Worm (Caenorhabditis elegans): ENCODE measurements around the gene nemp-1.
A peak's percentile ranks its signal among the peaks of the same experiment; 100 is the strongest.

nemp-1 gene

DNA sequence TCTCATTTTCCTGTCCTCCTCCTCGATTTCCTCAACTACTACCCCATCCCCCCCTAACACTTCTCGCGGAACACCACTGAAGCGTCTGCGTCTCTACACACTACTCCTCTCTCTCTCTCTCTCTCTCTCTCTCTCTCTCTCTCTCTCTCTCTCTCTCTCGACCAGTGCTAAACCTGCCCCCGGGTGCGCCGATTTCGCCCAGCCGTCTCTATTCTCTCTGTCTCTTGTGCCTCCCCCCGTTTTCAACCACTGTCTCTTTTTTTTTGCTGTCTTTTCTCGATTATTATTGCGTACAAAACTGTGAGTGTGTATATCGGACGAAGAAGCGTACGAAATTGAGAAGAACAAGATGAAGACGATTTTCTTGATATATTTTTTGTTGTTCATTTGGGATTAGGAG lies 39.1 kb upstream of the nemp-1 start (continued):
- TF ChIP-seq madf-6 (GFP tag; IDR thresholded peaks at IDR 0.05), result 0 out of 2 replicates have a peak, but pooled peaks have one; percentile 28
- TF ChIP-seq repo-1 (tag; optimal IDR thresholded peaks at IDR 0.05), result peak; percentile 9
- TF ChIP-seq K12H6.12 (tag; optimal IDR thresholded peaks at IDR 0.05), result peak; percentile 54
- no peak for TF ChIP-seq mxl-1 (tag; optimal IDR thresholded peaks at IDR 0.05)
- no peak for TF ChIP-seq ceh-91 (GFP tag; IDR thresholded peaks at IDR 0.05)
- TF ChIP-seq ztf-28 (GFP tag; IDR thresholded peaks at IDR 0.05), result no peak
- TF ChIP-seq ceh-79 (tag; optimal IDR thresholded peaks at IDR 0.05), result no peak
- no peak for TF ChIP-seq F52B5.7 (tag; optimal IDR thresholded peaks at IDR 0.05)
- peak; percentile 36 for TF ChIP-seq ztf-26 (tag; optimal IDR thresholded peaks at IDR 0.05)
- TF ChIP-seq madf-8 (GFP tag; conservative IDR thresholded peaks at IDR 0.05), result no peak
- no peak for TF ChIP-seq unc-130 (GFP tag; optimal IDR thresholded peaks at IDR 0.05)
- TF ChIP-seq nfyb-1 (GFP tag; IDR thresholded peaks at IDR 0.05), result peak; percentile 76
- no peak for TF ChIP-seq bed-1 (GFP tag; IDR thresholded peaks at IDR 0.05)
- 0 out of 2 replicates have a peak, but pooled peaks have one; percentile 23 for TF ChIP-seq C06A6.2 (GFP tag; conservative IDR thresholded peaks at IDR 0.05)

DNA sequence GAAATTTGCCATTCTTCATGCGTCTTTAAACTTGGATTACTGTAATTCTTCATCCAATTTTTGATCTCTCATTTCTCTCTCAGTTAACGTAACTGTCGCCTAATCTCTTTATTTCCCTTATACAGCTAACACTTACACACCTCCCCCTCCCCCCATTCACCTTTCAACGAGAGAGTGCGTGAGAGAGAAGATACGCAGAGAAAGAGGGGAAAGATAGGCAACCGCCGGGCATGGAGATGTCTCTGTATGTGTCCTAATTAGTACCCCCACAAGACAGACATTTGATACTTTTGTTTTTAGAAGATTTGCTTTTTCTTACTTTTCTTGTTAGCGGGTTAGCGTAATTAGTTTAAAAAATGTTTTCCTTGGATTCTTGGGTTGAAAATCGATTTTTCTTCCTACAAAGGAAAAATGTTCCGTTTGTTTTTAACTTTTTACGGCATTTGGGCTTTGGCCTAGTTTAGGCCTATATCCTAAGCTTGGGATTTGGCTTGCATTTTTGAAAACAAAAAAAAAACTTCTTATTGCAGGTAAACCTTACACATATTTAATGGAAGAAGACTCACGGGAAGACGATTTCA lies 37.7 kb upstream of the nemp-1 start, which contains the start of gene affl-2:
affl-2 (plus strand) TSS at position 531 of the 581 bp plus-strand sequence.
- TF ChIP-seq K11D2.4 (GFP tag; IDR thresholded peaks at IDR 0.05), result 0 out of 2 replicates have a peak, but pooled peaks have one; percentile 14
- TF ChIP-seq hmg-1.2 (GFP tag; IDR thresholded peaks at IDR 0.05), result peak; percentile 40; the same call in 1 of the 2 replicates
- no peak for TF ChIP-seq B0019.2 (GFP tag; conservative IDR thresholded peaks at IDR 0.05)

DNA sequence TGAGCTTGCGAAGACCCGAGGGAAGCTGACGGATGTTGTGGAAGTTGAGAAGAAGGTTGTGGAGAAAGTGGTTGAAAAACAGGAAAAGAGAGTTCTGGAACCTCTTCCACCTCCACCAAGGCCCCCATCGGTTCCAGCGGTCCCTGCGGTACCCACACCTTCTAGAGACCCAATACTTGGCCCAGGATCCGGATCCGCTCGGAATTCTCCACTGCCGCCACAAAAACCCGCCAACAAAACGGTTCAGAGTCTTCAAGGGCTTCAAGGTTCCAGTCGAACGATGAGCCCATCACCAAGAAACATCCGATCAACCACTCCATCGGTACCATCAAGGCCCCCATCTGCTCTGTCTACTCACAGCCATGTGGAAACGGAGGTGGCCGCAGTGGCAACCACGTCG lies 35.1 kb upstream of the nemp-1 start:
- TF ChIP-seq ztf-28 (GFP tag; IDR thresholded peaks at IDR 0.05), result no peak
- TF ChIP-seq Y95B8A.8 (GFP tag; IDR thresholded peaks at IDR 0.05), result no peak
- peak; percentile 70 for TF ChIP-seq zfh-2 (GFP tag; conservative IDR thresholded peaks at IDR 0.05)

DNA sequence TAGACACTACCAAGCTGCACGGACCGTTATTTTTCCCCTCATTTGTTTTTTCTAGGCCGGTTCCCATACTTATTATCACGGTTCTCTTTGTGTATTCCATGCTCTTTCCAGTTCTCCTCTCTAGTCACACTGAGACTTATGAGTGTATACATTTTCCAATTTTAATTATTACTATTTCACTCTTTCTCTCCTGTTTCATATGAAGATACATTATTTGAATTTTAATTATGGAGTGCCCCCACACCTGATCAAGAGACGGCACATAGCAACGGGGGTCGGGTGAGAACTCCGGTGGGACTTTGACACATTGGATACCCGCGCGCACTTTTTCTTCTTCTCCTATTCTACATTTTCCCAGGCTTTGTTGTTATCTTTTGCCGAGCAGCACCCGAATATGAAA lies 32.2 kb upstream of the nemp-1 start, which contains the start of gene affl-1:
affl-1 (plus strand) TSS at position 301 of the 400 bp plus-strand sequence.
- TF ChIP-seq ZK185.1 (tag; optimal IDR thresholded peaks at IDR 0.05; ENCODE audit: poor library complexity, severe bottlenecking) (no peak), F57A8.1 (GFP tag; optimal IDR thresholded peaks at IDR 0.05) (no peak), F49E8.2 (tag; optimal IDR thresholded peaks at IDR 0.05; ENCODE audit: insufficient read depth) (no peak), F55B11.4 (tag; optimal IDR thresholded peaks at IDR 0.05; ENCODE audit: borderline replicate concordance, insufficient read depth) (no peak), lag-1 (GFP tag; IDR thresholded peaks at IDR 0.05) (no peak), F10E7.11 (tag; optimal IDR thresholded peaks at IDR 0.05) (no peak), rpc-1 (optimal IDR thresholded peaks at IDR 0.05) (no peak), rpc-1 (tag; optimal IDR thresholded peaks at IDR 0.05) (no peak), mxl-1 (tag; optimal IDR thresholded peaks at IDR 0.05) (no peak), mcd-1 (GFP tag; IDR thresholded peaks at IDR 0.05) (no peak), gei-17 (GFP tag; optimal IDR thresholded peaks at IDR 0.05) (no peak), C17E4.6 (GFP tag; IDR thresholded peaks at IDR 0.05) (no peak), ztf-22 (GFP tag; optimal IDR thresholded peaks at IDR 0.05) (no peak)

DNA sequence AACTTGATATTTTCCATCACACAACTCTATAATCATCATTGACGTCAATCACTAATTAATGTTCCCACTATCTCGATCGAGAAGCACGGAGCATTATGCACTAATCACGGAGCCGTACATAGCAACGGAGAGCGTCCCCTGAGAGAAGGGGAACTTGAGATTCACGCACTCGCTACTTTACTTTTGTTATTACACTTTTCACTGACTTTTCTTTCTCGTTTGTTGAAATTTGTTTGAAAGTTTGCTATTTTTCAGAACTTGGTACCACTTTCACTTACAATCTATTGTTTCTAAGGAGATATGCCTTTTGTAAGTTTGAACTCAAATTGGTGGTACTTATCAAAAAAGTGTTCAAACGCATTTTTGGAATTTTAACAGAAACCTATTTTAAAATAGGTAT lies 28.0 kb upstream of the nemp-1 start, which contains the start of gene Y55B1BR.8:
Y55B1BR.8 (plus strand) TSS at position 301 of the 400 bp plus-strand sequence.
- TF ChIP-seq B0336.3 (GFP tag; IDR thresholded peaks at IDR 0.05) (no peak), lin-35 (GFP tag; optimal IDR thresholded peaks at IDR 0.05) (no peak), B0035.1 (tag; optimal IDR thresholded peaks at IDR 0.05) (no peak), ztf-28 (GFP tag; IDR thresholded peaks at IDR 0.05) (no peak), repo-1 (tag; optimal IDR thresholded peaks at IDR 0.05) (no peak), F23B12.7 (tag; optimal IDR thresholded peaks at IDR 0.05; ENCODE audit: insufficient read depth) (no peak), Y67H2A.10 (GFP tag; conservative IDR thresholded peaks at IDR 0.05) (no peak), let-607 (tag; optimal IDR thresholded peaks at IDR 0.05) (no peak), nhr-80 (tag; optimal IDR thresholded peaks at IDR 0.05) (no peak)

Measured in whole organism, young adult.